Fruit fly (Drosophila melanogaster) whole organism, adult: ENCODE measurements around the gene CG46310.

Experiments used
- CG11617 ChIP-seq: fragments of 200-800 bp; sonication (Bioruptor generic); optimal IDR thresholded peaks from 2 replicates; lab custom pipeline; 2017; ENCODE audit warnings: mild to moderate bottlenecking, missing biosample characterization, missing genetic modification reagents, missing genetic modification characterization
- CG1620 ChIP-seq: fragments of 200-800 bp; sonication (Bioruptor generic); optimal IDR thresholded peaks from 2 replicates; lab custom pipeline; 2016; ENCODE audit warnings: missing biosample characterization, missing genetic modification characterization
- CG33017 ChIP-seq: fragments of 200-800 bp; sonication (Bioruptor generic); optimal IDR thresholded peaks from 2 replicates; lab custom pipeline; 2018; ENCODE audit warnings: missing biosample characterization, mild to moderate bottlenecking, missing genetic modification characterization, moderate library complexity
- CG5204 ChIP-seq: fragments of 200-800 bp; sonication (Bioruptor generic); optimal IDR thresholded peaks from 2 replicates; lab custom pipeline; 2016; ENCODE audit warnings: missing biosample characterization, missing genetic modification characterization
- CG7101 ChIP-seq: fragments of 200-800 bp; sonication (Bioruptor generic); optimal IDR thresholded peaks from 2 replicates; lab custom pipeline; 2018; ENCODE audit warnings: missing biosample characterization, mild to moderate bottlenecking, missing genetic modification characterization, moderate library complexity
- Clk ChIP-seq: fragments of 200-800 bp; sonication (Bioruptor generic); optimal IDR thresholded peaks from 2 replicates; lab custom pipeline; 2017; ENCODE audit warnings: missing biosample characterization, missing genetic modification characterization
- Crg-1 ChIP-seq: fragments of 200-800 bp; sonication (Bioruptor generic); optimal IDR thresholded peaks from 2 replicates; lab custom pipeline; 2016; ENCODE audit warnings: missing biosample characterization, missing genetic modification characterization
- Mnt ChIP-seq: fragments of 200-800 bp; sonication (Bioruptor generic); optimal IDR thresholded peaks from 2 replicates; lab custom pipeline; 2016; ENCODE audit warnings: missing biosample characterization, mild to moderate bottlenecking, missing genetic modification characterization
- bab1 ChIP-seq: fragments of 200-800 bp; sonication (Bioruptor generic); optimal IDR thresholded peaks from 3 replicates; lab custom pipeline; 2019; ENCODE audit warnings: missing biosample characterization, mild to moderate bottlenecking, missing genetic modification characterization, moderate library complexity
- cic ChIP-seq: fragments of 200-800 bp; sonication (Bioruptor generic); optimal IDR thresholded peaks from 2 replicates; lab custom pipeline; 2017; ENCODE audit warnings: missing biosample characterization, mild to moderate bottlenecking, missing genetic modification characterization, moderate library complexity
- cnc ChIP-seq, 2 experiments: fragments of >200 bp; optimal IDR thresholded peaks; 2 replicates each; lab custom pipeline; 2017
- ovo ChIP-seq: fragments of 200-800 bp; sonication (Bioruptor generic); optimal IDR thresholded peaks from 2 replicates; lab custom pipeline; 2016; ENCODE audit warnings: missing biosample characterization, missing genetic modification characterization
- tj ChIP-seq: fragments of 200-800 bp; sonication (Bioruptor generic); optimal IDR thresholded peaks from 3 replicates; lab custom pipeline; 2017; ENCODE audit warnings: missing biosample characterization, mild to moderate bottlenecking, missing genetic modification characterization, moderate library complexity

- TF ChIP-seq Crg-1 (GFP tag; lab: Kevin White, UChicago), result no peak
- no peak for TF ChIP-seq cnc (optimal IDR thresholded peaks at IDR 0.05; lab: Kevin White, UChicago)
- TF ChIP-seq cic (GFP tag; lab: Kevin White, UChicago), result no peak
- no peak for TF ChIP-seq CG33017 (tag; lab: Kevin White, UChicago)
- no peak for TF ChIP-seq ovo (GFP tag; lab: Kevin White, UChicago)
- no peak for TF ChIP-seq CG11617
- no peak for TF ChIP-seq bab1 (GFP tag; lab: Kevin White, UChicago)
- no peak for TF ChIP-seq Mnt (GFP tag; lab: Kevin White, UChicago)
- no peak for TF ChIP-seq tj
- no peak for TF ChIP-seq CG1620 (GFP tag; lab: Kevin White, UChicago)
- TF ChIP-seq CG7101, result no peak
- no peak for TF ChIP-seq CG5204
- no peak for TF ChIP-seq Clk (GFP tag; lab: Kevin White, UChicago)
Observed at dm6 chr3R:23170335-23170734, 3.3 kb upstream of the CG46310 start.
